Worm (Caenorhabditis elegans): ENCODE data around the gene acr-17.
"Not testable (repeated sequence)": the region's sequence is repeated elsewhere in the genome, so short reads cannot be mapped to it uniquely, and the experiment has no call there.

Gene acr-17

ce11 chrV:2623765-2624164 lies 15.3 kb downstream of the acr-17 start:
- no peak for TF ChIP-seq flt-1 (GFP tag; IDR thresholded peaks at IDR 0.05)
- TF ChIP-seq ref-1 (GFP tag; conservative IDR thresholded peaks at IDR 0.05) = no peak
- no peak for TF ChIP-seq ztf-23 (GFP tag; IDR thresholded peaks at IDR 0.05)
- TF ChIP-seq T22C8.4 (GFP tag; IDR thresholded peaks at IDR 0.05) = no peak
- TF ChIP-seq cog-1 (tag; optimal IDR thresholded peaks at IDR 0.05) = no peak
- TF ChIP-seq tab-1 (GFP tag; IDR thresholded peaks at IDR 0.05) = no peak
- TF ChIP-seq med-1 (GFP tag; optimal IDR thresholded peaks at IDR 0.05; ENCODE audit: insufficient read depth) = no peak

DNA sequence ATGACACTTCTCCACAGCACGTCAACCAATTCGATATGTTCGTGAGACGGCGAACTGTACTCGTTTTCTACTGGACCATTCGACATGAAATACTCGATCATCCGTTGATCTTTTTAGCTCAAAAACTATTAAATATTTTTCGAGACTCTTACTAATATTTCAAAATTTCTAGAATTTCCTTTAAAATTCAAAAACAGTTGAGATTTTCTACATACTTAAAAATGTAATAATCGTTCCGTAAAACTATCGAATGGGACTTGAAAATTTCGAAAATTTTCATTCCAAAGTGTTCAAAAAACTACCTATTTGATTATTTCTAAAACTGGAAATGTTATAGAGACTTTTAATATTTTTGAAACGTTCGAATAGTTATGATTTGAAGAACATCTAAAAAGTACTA lies 16.9 kb downstream of the acr-17 start, which contains the start of gene sknr-1:
TSS of gene sknr-1 (minus strand) at position 101 of the 400 bp plus-strand sequence.
- TF ChIP-seq flt-1 (GFP tag; IDR thresholded peaks at IDR 0.05); cog-1 (tag; optimal IDR thresholded peaks at IDR 0.05); med-1 (GFP tag; optimal IDR thresholded peaks at IDR 0.05; ENCODE audit: insufficient read depth): not testable (repeated sequence)

DNA sequence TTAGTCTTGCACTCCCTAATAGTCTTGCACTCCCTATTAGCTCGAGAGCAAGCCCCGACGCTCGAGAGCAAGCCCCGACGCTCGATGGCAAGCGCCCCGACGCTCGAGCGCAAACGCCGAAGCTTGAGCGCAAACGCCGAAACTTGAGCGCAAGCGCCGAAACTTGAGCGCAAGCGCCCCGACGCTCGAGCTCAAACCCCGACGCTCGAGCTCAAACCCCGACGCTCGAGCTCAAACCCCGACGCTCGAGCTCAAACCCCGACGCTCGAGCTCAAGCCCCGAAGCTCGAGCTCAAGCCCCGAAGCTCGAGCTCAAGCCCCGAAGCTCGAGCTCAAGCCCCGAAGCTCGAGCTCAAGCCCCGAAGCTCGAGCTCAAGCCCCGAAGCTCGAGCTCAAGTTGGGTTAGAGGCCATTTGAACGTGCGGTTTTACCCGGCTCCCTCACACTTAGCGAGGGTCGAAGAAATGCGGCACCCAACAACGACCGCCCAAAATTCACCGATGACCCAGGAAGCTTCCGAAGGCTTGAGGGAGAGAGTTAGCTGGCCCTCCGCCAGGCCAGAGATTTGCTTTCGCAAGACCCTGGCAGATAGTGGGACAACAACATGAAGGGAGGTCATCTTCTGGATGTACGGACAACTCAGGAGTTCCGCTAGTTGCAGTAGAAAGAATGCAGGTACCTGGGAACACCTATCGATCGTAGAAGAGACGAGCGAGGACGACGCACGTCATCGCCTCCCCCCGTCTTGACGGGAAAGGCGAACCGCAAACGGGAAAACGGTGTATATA lies 26.5 kb downstream of the acr-17 start:
- TF ChIP-seq ztf-29 (GFP tag; IDR thresholded peaks at IDR 0.05) = peak; percentile 43; the same call in 1 of the 2 replicates
- 0 out of 2 replicates have a peak, but pooled peaks have one; percentile 10 for TF ChIP-seq flt-1 (GFP tag; IDR thresholded peaks at IDR 0.05)

ce11 chrV:2638545-2638944 lies 30.1 kb downstream of the acr-17 start, which contains the start of gene W02H5.19:
TSS of gene W02H5.19 (plus strand) at chrV:2638890.
- TF ChIP-seq T22C8.4 (GFP tag; IDR thresholded peaks at IDR 0.05) (0 out of 2 replicates have a peak, but pooled peaks have one; percentile 33), ref-1 (GFP tag; conservative IDR thresholded peaks at IDR 0.05) (no peak), ztf-29 (GFP tag; IDR thresholded peaks at IDR 0.05) (peak; percentile 41; the same call in 1 of the 2 replicates), cog-1 (tag; optimal IDR thresholded peaks at IDR 0.05) (peak; percentile 34), klf-2 (GFP tag; conservative IDR thresholded peaks at IDR 0.05) (no peak), med-1 (GFP tag; optimal IDR thresholded peaks at IDR 0.05; ENCODE audit: insufficient read depth) (no peak), ztf-23 (GFP tag; IDR thresholded peaks at IDR 0.05) (peak; percentile 70; the same call in 1 of the 2 replicates), flt-1 (GFP tag; IDR thresholded peaks at IDR 0.05) (peak; percentile 68; the same call in 1 of the 2 replicates), tab-1 (GFP tag; IDR thresholded peaks at IDR 0.05) (no peak)

DNA sequence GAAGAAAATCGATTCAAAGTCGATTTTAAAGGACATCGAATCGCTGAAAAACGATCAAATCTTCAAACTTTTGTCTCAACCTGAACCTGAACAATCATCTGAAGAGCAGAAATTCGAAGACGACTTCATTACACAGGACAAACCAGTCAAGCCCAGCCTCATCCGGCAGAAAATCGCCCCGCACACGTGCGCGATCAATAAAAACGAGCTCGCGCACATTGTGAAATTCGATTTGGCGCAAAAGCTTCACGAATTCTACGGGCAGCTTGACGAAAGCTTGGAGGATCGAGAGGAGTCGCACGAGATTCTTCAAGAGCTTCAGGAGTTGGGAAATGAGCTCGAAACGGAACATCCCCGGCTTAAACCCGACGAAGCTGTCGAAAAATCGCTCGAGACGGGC lies 30.6 kb downstream of the acr-17 start, which contains the start of gene W02H5.2:
TSS of gene W02H5.2 (plus strand) at position 301 of the 400 bp plus-strand sequence.
- no peak for TF ChIP-seq tab-1 (GFP tag; IDR thresholded peaks at IDR 0.05)
- TF ChIP-seq ztf-29 (GFP tag; IDR thresholded peaks at IDR 0.05) = no peak
- TF ChIP-seq T22C8.4 (GFP tag; IDR thresholded peaks at IDR 0.05) = no peak
- TF ChIP-seq ztf-23 (GFP tag; IDR thresholded peaks at IDR 0.05) = no peak
- no peak for TF ChIP-seq ref-1 (GFP tag; conservative IDR thresholded peaks at IDR 0.05)
- no peak for TF ChIP-seq klf-2 (GFP tag; conservative IDR thresholded peaks at IDR 0.05)
- TF ChIP-seq med-1 (GFP tag; optimal IDR thresholded peaks at IDR 0.05; ENCODE audit: insufficient read depth) = no peak

- no peak for TF ChIP-seq T22C8.4 (GFP tag; IDR thresholded peaks at IDR 0.05)
- TF ChIP-seq klf-2 (GFP tag; conservative IDR thresholded peaks at IDR 0.05) = no peak
- no peak for TF ChIP-seq flt-1 (GFP tag; IDR thresholded peaks at IDR 0.05)
- TF ChIP-seq ztf-23 (GFP tag; IDR thresholded peaks at IDR 0.05) = no peak
- no peak for TF ChIP-seq ref-1 (GFP tag; conservative IDR thresholded peaks at IDR 0.05)
- TF ChIP-seq med-1 (GFP tag; optimal IDR thresholded peaks at IDR 0.05; ENCODE audit: insufficient read depth) = no peak
- TF ChIP-seq tab-1 (GFP tag; IDR thresholded peaks at IDR 0.05) = no peak
- no peak for TF ChIP-seq cog-1 (tag; optimal IDR thresholded peaks at IDR 0.05)
- TF ChIP-seq ztf-29 (GFP tag; IDR thresholded peaks at IDR 0.05) = no peak
Observed at ce11 chrV:2639506-2639905, 31.1 kb downstream of the acr-17 start.

DNA sequence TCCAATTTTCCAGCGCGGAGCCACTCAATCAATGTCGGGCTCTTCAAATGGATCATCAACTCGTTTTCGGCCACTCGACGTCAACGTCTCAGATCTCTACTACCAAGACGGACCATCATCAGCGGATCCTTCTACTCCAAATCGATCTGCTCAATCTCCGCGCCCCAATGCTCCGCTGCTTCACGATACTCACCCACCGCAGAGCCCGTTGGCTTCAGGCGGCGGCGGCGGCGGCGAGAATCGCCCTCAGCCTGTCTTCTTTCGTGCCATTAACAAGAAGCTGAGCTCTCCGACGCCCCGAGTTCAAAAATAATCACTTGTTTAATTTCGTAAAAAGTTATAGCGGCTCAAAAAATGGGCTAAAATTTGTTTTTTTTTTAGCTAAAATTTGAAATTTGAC lies 37.6 kb downstream of the acr-17 start:
- TF ChIP-seq med-1 (GFP tag; optimal IDR thresholded peaks at IDR 0.05; ENCODE audit: insufficient read depth) = no peak
- no peak for TF ChIP-seq T22C8.4 (GFP tag; IDR thresholded peaks at IDR 0.05)
- no peak for TF ChIP-seq klf-2 (GFP tag; conservative IDR thresholded peaks at IDR 0.05)
- no peak for TF ChIP-seq ref-1 (GFP tag; conservative IDR thresholded peaks at IDR 0.05)

- TF ChIP-seq ref-1 (GFP tag; conservative IDR thresholded peaks at IDR 0.05) (no peak), ztf-23 (GFP tag; IDR thresholded peaks at IDR 0.05) (no peak), ztf-29 (GFP tag; IDR thresholded peaks at IDR 0.05) (no peak), klf-2 (GFP tag; conservative IDR thresholded peaks at IDR 0.05) (no peak), tab-1 (GFP tag; IDR thresholded peaks at IDR 0.05) (no peak), flt-1 (GFP tag; IDR thresholded peaks at IDR 0.05) (no peak)
Observed at ce11 chrV:2647222-2647796, 38.9 kb downstream of the acr-17 start.

DNA sequence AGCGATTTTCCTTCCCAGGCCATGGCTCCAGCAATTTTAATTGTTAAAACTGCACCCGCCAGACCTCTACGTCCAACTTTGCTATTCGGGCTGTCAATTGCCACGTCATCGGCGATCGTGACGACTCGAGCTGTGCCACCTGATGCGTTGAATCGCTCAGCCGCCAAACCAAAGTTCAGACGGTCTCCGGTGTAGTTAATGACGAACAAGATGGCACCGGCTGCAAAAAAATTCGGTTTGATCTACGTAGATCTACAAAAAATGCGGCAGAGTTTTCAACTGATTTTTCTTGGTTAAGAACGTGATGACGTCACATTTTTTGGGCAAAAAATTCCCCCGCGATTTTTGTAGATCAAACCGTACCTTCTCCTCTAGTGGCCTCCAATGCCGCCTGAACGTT lies 42.5 kb downstream of the acr-17 start:
- no peak for TF ChIP-seq cog-1 (tag; optimal IDR thresholded peaks at IDR 0.05)
- no peak for TF ChIP-seq flt-1 (GFP tag; IDR thresholded peaks at IDR 0.05)
- TF ChIP-seq ref-1 (GFP tag; conservative IDR thresholded peaks at IDR 0.05) = no peak
- TF ChIP-seq ztf-29 (GFP tag; IDR thresholded peaks at IDR 0.05) = no peak
- TF ChIP-seq klf-2 (GFP tag; conservative IDR thresholded peaks at IDR 0.05) = no peak
- no peak for TF ChIP-seq tab-1 (GFP tag; IDR thresholded peaks at IDR 0.05)

ce11 chrV:2652557-2653133 lies 44.2 kb downstream of the acr-17 start, which contains the start of the genes W02H5.8 and angl-1:
TSS of gene W02H5.8 (minus strand) at chrV:2652657.
TSS of gene angl-1 (plus strand) at chrV:2653083.
- TF ChIP-seq cog-1 (tag; optimal IDR thresholded peaks at IDR 0.05) (no peak), klf-2 (GFP tag; conservative IDR thresholded peaks at IDR 0.05) (no peak), ref-1 (GFP tag; conservative IDR thresholded peaks at IDR 0.05) (no peak), T22C8.4 (GFP tag; IDR thresholded peaks at IDR 0.05) (no peak)
